Fruit fly (Drosophila melanogaster): Measurements from ENCODE around the gene CG17129.

CG17129 gene

dm6 chr3L:644111-644718, 35.9 kb downstream of the CG17129 start (continued):
- peak; percentile 76 for TF ChIP-seq Six4 (GFP tag; optimal IDR thresholded peaks at IDR 0.05)
- peak; percentile 77 for TF ChIP-seq dmrt11E (tag; optimal IDR thresholded peaks at IDR 0.05)
- TF ChIP-seq CG18764 (GFP tag; optimal IDR thresholded peaks at IDR 0.05), result peak; percentile 89
- TF ChIP-seq Bteb2 (GFP tag; optimal IDR thresholded peaks at IDR 0.05), result peak; percentile 60
- no peak for TF ChIP-seq CG13894 (tag; optimal IDR thresholded peaks at IDR 0.05)
- TF ChIP-seq sob (GFP tag; IDR thresholded peaks at IDR 0.05), result peak; percentile 85
- TF ChIP-seq nerfin-2 (GFP tag; IDR thresholded peaks at IDR 0.05; ENCODE audit: partially characterized antibody), result no peak
- TF ChIP-seq schlank (tag; optimal IDR thresholded peaks at IDR 0.05), result peak; percentile 11
- peak; percentile 38 for TF ChIP-seq slou (GFP tag; optimal IDR thresholded peaks at IDR 0.05)
- TF ChIP-seq en (GFP tag; optimal IDR thresholded peaks at IDR 0.05), result peak; percentile 86
- peak; percentile 65 for TF ChIP-seq Jarid2 (GFP tag; optimal IDR thresholded peaks at IDR 0.05)
- peak; percentile 88 for TF ChIP-seq dati (GFP tag; IDR thresholded peaks at IDR 0.05)
- TF ChIP-seq Dfd (GFP tag; optimal IDR thresholded peaks at IDR 0.05), result no peak
- TF ChIP-seq bcd (GFP tag; optimal IDR thresholded peaks at IDR 0.05), result peak; percentile 82
- TF ChIP-seq CG2875 (GFP tag; optimal IDR thresholded peaks at IDR 0.05), result peak; percentile 92
- TF ChIP-seq CG6854 (GFP tag; optimal IDR thresholded peaks at IDR 0.05), result peak; percentile 56
- peak in 1 of 2 experiments; percentile 60 for TF ChIP-seq Hr78 (GFP tag; optimal IDR thresholded peaks at IDR 0.05)
- TF ChIP-seq emc (GFP tag; optimal IDR thresholded peaks at IDR 0.05), result peak; percentile 47
- no peak for TF ChIP-seq mirr (GFP tag; optimal IDR thresholded peaks at IDR 0.05)
- TF ChIP-seq CG10565 (GFP tag; optimal IDR thresholded peaks at IDR 0.05), result peak; percentile 66
- TF ChIP-seq CG2678 (tag; optimal IDR thresholded peaks at IDR 0.05), result peak; percentile 86
- no peak for TF ChIP-seq tio (GFP tag; optimal IDR thresholded peaks at IDR 0.05)
- peak; percentile 75 for TF ChIP-seq eyg (GFP tag; optimal IDR thresholded peaks at IDR 0.05)
- peak; percentile 72 for TF ChIP-seq trem (tag; optimal IDR thresholded peaks at IDR 0.05)
- TF ChIP-seq ewg (GFP tag; optimal IDR thresholded peaks at IDR 0.05), result peak; percentile 89
- TF ChIP-seq CG3995 (GFP tag; optimal IDR thresholded peaks at IDR 0.05), result peak; percentile 21
- TF ChIP-seq tx (GFP tag; optimal IDR thresholded peaks at IDR 0.05), result peak; percentile 83
- peak; percentile 60 for TF ChIP-seq TFAM (GFP tag; optimal IDR thresholded peaks at IDR 0.05)
- TF ChIP-seq BEAF-32 (GFP tag; optimal IDR thresholded peaks at IDR 0.05), result no peak
- TF ChIP-seq sim (GFP tag; IDR thresholded peaks at IDR 0.05), result peak; percentile 82
- TF ChIP-seq Oli (tag; optimal IDR thresholded peaks at IDR 0.05), result peak; percentile 90
- peak; percentile 55 for TF ChIP-seq CG7271 (tag; optimal IDR thresholded peaks at IDR 0.05)
- TF ChIP-seq fd3F (GFP tag; optimal IDR thresholded peaks at IDR 0.05), result peak; percentile 62
- TF ChIP-seq sens (GFP tag), result peak; percentile 99
- TF ChIP-seq scrt (GFP tag; optimal IDR thresholded peaks at IDR 0.05), result peak; percentile 66
- TF ChIP-seq CG12744 (GFP tag; optimal IDR thresholded peaks at IDR 0.05), result peak; percentile 70
- TF ChIP-seq Ptx1 (GFP tag; IDR thresholded peaks at IDR 0.05), result peak; percentile 92
- TF ChIP-seq CG6683 (GFP tag; optimal IDR thresholded peaks at IDR 0.05), result peak; percentile 36
- peak; percentile 83 for TF ChIP-seq CG10654 (GFP tag; optimal IDR thresholded peaks at IDR 0.05)
- TF ChIP-seq CG31224 (GFP tag; IDR thresholded peaks at IDR 0.05), result peak; percentile 60
- no peak for TF ChIP-seq zen2 (GFP tag; IDR thresholded peaks at IDR 0.05; ENCODE audit: partially characterized antibody)
- TF ChIP-seq disco-r (GFP tag; optimal IDR thresholded peaks at IDR 0.05), result peak; percentile 75
- TF ChIP-seq Hey (tag; optimal IDR thresholded peaks at IDR 0.05), result no peak
- peak; percentile 77 for TF ChIP-seq Rfx (GFP tag; IDR thresholded peaks at IDR 0.05)
- peak; percentile 85 for TF ChIP-seq Gug (GFP tag; IDR thresholded peaks at IDR 0.05)
- TF ChIP-seq CG30431 (GFP tag; optimal IDR thresholded peaks at IDR 0.05), result peak; percentile 88
- TF ChIP-seq Hr51 (GFP tag; optimal IDR thresholded peaks at IDR 0.05), result peak; percentile 47 to 89
- TF ChIP-seq Neu2 (GFP tag; optimal IDR thresholded peaks at IDR 0.05; ENCODE audit: borderline replicate concordance), result peak; percentile 43
- peak; percentile 90 for TF ChIP-seq otp (GFP tag; IDR thresholded peaks at IDR 0.05)
- TF ChIP-seq fru (optimal IDR thresholded peaks at IDR 0.05), result no peak
